Fruit fly (Drosophila melanogaster) whole organism, embryonic: ENCODE results near the gene CG5687.

Experiments
- Asciz ChIP-seq: fragments of 200-800 bp; sonication (Bioruptor generic); optimal IDR thresholded peaks from 2 replicates; lab custom pipeline; 2017; ENCODE audit warnings: missing biosample characterization, mild to moderate bottlenecking, missing genetic modification characterization, missing genetic modification reagents
- Awh ChIP-seq: fragments of 200-800 bp; sonication (Bioruptor generic); IDR thresholded peaks from 2 replicates; pipeline ENCODE4, ENCODE4 v1.3.6; 2022; ENCODE audit warnings: missing biosample characterization, missing genetic modification characterization
- CG1024 ChIP-seq: fragments of 200-800 bp; sonication (Bioruptor generic); IDR thresholded peaks from 2 replicates; pipeline ENCODE4 v1.3.6; 2022; ENCODE audit warnings: missing biosample characterization, missing genetic modification characterization
- CG12236 ChIP-seq: fragments of 200-800 bp; sonication (Bioruptor generic); optimal IDR thresholded peaks from 2 replicates; lab custom pipeline; 2016; ENCODE audit warnings: missing biosample characterization, missing genetic modification characterization
- CG12769 ChIP-seq: fragments of 200-800 bp; sonication (Bioruptor generic); optimal IDR thresholded peaks from 2 replicates; lab custom pipeline; 2019; ENCODE audit warnings: missing biosample characterization, mild to moderate bottlenecking, missing genetic modification characterization, moderate library complexity
- CG13287 ChIP-seq: fragments of 200-800 bp; sonication (Bioruptor generic); IDR thresholded peaks from 2 replicates; pipeline ENCODE4 v1.3.6; 2022; ENCODE audit warnings: missing biosample characterization, missing genetic modification characterization; ENCODE audit not compliant: partially characterized antibody
- CG13894 ChIP-seq: fragments of 200-800 bp; sonication (Bioruptor generic); optimal IDR thresholded peaks from 3 replicates; lab custom pipeline; 2018; ENCODE audit warnings: missing biosample characterization, mild to moderate bottlenecking, missing genetic modification characterization, moderate library complexity
- CG1603 ChIP-seq: fragments of 200-800 bp; sonication (Bioruptor generic); optimal IDR thresholded peaks from 2 replicates; lab custom pipeline; 2019; ENCODE audit warnings: missing biosample characterization, mild to moderate bottlenecking, missing genetic modification characterization, moderate library complexity
- CG1832 ChIP-seq: fragments of 200-800 bp; sonication (Bioruptor generic); optimal IDR thresholded peaks from 2 replicates; lab custom pipeline; 2017; ENCODE audit warnings: missing biosample characterization, mild to moderate bottlenecking, missing genetic modification characterization, inconsistent platforms
- CG2199 ChIP-seq: fragments of 200-800 bp; sonication (Bioruptor generic); IDR thresholded peaks from 3 replicates; pipeline ENCODE4 v1.3.6; 2022; ENCODE audit warnings: missing biosample characterization, missing genetic modification characterization
- CG2202 ChIP-seq: fragments of 200-800 bp; sonication (Bioruptor generic); optimal IDR thresholded peaks from 2 replicates; lab custom pipeline; 2018; ENCODE audit warnings: missing biosample characterization, mild to moderate bottlenecking, missing genetic modification characterization
- CG31365 ChIP-seq: fragments of 200-800 bp; sonication (Bioruptor generic); optimal IDR thresholded peaks from 2 replicates; lab custom pipeline; 2018; ENCODE audit warnings: missing biosample characterization, mild to moderate bottlenecking, missing genetic modification characterization
- CG33557 ChIP-seq: fragments of 200-800 bp; sonication (Bioruptor generic); optimal IDR thresholded peaks from 2 replicates; lab custom pipeline; 2019; ENCODE audit warnings: missing biosample characterization, mild to moderate bottlenecking, missing genetic modification characterization, moderate library complexity
- CG34224 ChIP-seq: fragments of 200-800 bp; sonication (Bioruptor generic); IDR thresholded peaks from 3 replicates; pipeline ENCODE4 v1.3.6; 2022; ENCODE audit warnings: missing biosample characterization, missing genetic modification characterization; ENCODE audit not compliant: partially characterized antibody
- CG42726 ChIP-seq: fragments of 200-800 bp; sonication (Bioruptor generic); IDR thresholded peaks from 2 replicates; pipeline ENCODE4 v1.3.6; 2022; ENCODE audit warnings: missing biosample characterization, missing genetic modification characterization; ENCODE audit not compliant: partially characterized antibody
- CG4282 ChIP-seq: fragments of 200-800 bp; sonication (Bioruptor generic); optimal IDR thresholded peaks from 2 replicates; lab custom pipeline; 2016; ENCODE audit warnings: missing biosample characterization, missing genetic modification characterization
- CG4424 ChIP-seq: fragments of 200-800 bp; sonication (Bioruptor generic); optimal IDR thresholded peaks from 3 replicates; lab custom pipeline; 2016; ENCODE audit warnings: missing biosample characterization, missing genetic modification characterization
- CG6791 ChIP-seq: fragments of 200-800 bp; sonication (Bioruptor generic); IDR thresholded peaks from 3 replicates; pipeline ENCODE4 v1.3.6; 2022; ENCODE audit warnings: missing biosample characterization, missing genetic modification characterization; ENCODE audit not compliant: partially characterized antibody
- CG8290 ChIP-seq, 3 experiments: fragments of 200-800 bp; sonication (Bioruptor generic); optimal IDR thresholded peaks; 2 replicates each; lab custom pipeline; 2016 to 2019; ENCODE audit warnings: missing biosample characterization in 3 of 3, missing genetic modification characterization in 3 of 3, mild to moderate bottlenecking in 2 of 3, moderate library complexity in 1 of 3
- CHES-1-like ChIP-seq: fragments of 200-800 bp; sonication (Bioruptor generic); optimal IDR thresholded peaks from 2 replicates; lab custom pipeline; 2016; ENCODE audit warnings: missing biosample characterization, missing genetic modification characterization
- Deaf1 ChIP-seq: fragments of 200-800 bp; optimal IDR thresholded peaks from 3 replicates; lab custom pipeline; 2019; ENCODE audit warnings: missing biosample characterization, mild to moderate bottlenecking, missing genetic modification characterization, moderate library complexity
- E2f2 ChIP-seq: fragments of 200-800 bp; sonication (Bioruptor generic); IDR thresholded peaks from 2 replicates; pipeline ENCODE4 v1.3.6; 2022; ENCODE audit warnings: missing biosample characterization, missing genetic modification characterization
- Ets97D ChIP-seq: fragments of 200-800 bp; sonication (Bioruptor generic); optimal IDR thresholded peaks from 3 replicates; lab custom pipeline; 2016; ENCODE audit warnings: missing biosample characterization, missing genetic modification characterization
- HLH3B ChIP-seq: fragments of 200-800 bp; sonication (Bioruptor generic); IDR thresholded peaks from 2 replicates; pipeline ENCODE4 v1.3.6; 2022; ENCODE audit warnings: missing biosample characterization, missing genetic modification characterization
- HLH4C ChIP-seq: fragments of 200-800 bp; sonication (Bioruptor generic); IDR thresholded peaks from 3 replicates; pipeline ENCODE4 v1.3.6; 2022; ENCODE audit warnings: missing biosample characterization, missing genetic modification characterization; ENCODE audit not compliant: partially characterized antibody
- HLHmδ ChIP-seq: fragments of 200-800 bp; sonication (Bioruptor generic); optimal IDR thresholded peaks from 2 replicates; lab custom pipeline; 2018; ENCODE audit warnings: missing biosample characterization, mild to moderate bottlenecking, missing genetic modification characterization, moderate library complexity
- Kr ChIP-seq: fragments of 200-800 bp; sonication (Bioruptor generic); optimal IDR thresholded peaks from 2 replicates; lab custom pipeline; 2017; ENCODE audit warnings: missing biosample characterization, mild to moderate bottlenecking, missing genetic modification characterization
- MTF-1 ChIP-seq: fragments of 200-800 bp; sonication (Bioruptor generic); optimal IDR thresholded peaks from 2 replicates; lab custom pipeline; 2018; ENCODE audit warnings: missing biosample characterization, mild to moderate bottlenecking, missing genetic modification characterization, borderline replicate concordance
- Med ChIP-seq: fragments of 200-800 bp; sonication (Bioruptor generic); peaks from one replicate; lab custom pipeline; 2016; ENCODE audit warnings: missing biosample characterization, missing genetic modification characterization, mild to moderate bottlenecking, inconsistent platforms, moderate library complexity
- Trl ChIP-seq, 3 experiments: fragments of >200 bp in 2 of 3; fragments of 200-800 bp in 1 of 3; sonication (Bioruptor generic) in 1 of 3; optimal IDR thresholded peaks; 2 replicates in 1 of 3; 3 replicates in 2 of 3; lab custom pipeline; 2016 to 2017; ENCODE audit warnings: missing biosample characterization in 1 of 3, missing genetic modification characterization in 1 of 3
- abd-A ChIP-seq: fragments of 200-800 bp; sonication (Bioruptor generic); optimal IDR thresholded peaks from 3 replicates; lab custom pipeline; 2019; ENCODE audit warnings: missing biosample characterization, mild to moderate bottlenecking, missing genetic modification characterization, moderate library complexity
- bbx ChIP-seq: fragments of 200-800 bp; sonication (Bioruptor generic); IDR thresholded peaks from 2 replicates; pipeline ENCODE4 v1.3.6; 2022; ENCODE audit warnings: missing biosample characterization, missing genetic modification characterization; ENCODE audit not compliant: partially characterized antibody
- cg ChIP-seq: fragments of 200-800 bp; sonication (Bioruptor generic); optimal IDR thresholded peaks from 3 replicates; lab custom pipeline; 2019; ENCODE audit warnings: missing biosample characterization, mild to moderate bottlenecking, missing genetic modification characterization, moderate library complexity
- chinmo ChIP-seq: fragments of 200-800 bp; sonication (Bioruptor generic); IDR thresholded peaks from 4 replicates; pipeline ENCODE4 v1.3.6; 2022; ENCODE audit warnings: missing biosample characterization, missing genetic modification characterization; ENCODE audit not compliant: partially characterized antibody
- ci ChIP-seq: fragments of 200-800 bp; sonication (Bioruptor generic); IDR thresholded peaks from 3 replicates; pipeline ENCODE4 v1.3.6; 2022; ENCODE audit warnings: missing biosample characterization, missing genetic modification characterization
- croc ChIP-seq: fragments of 200-800 bp; sonication (Bioruptor generic); conservative IDR thresholded peaks from 3 replicates; pipeline ENCODE4 v1.3.6; 2022; ENCODE audit warnings: missing biosample characterization, missing genetic modification characterization
- dimm ChIP-seq: fragments of 200-800 bp; sonication (Bioruptor generic); IDR thresholded peaks from 2 replicates; pipeline ENCODE4 v1.3.6; 2022; ENCODE audit warnings: missing biosample characterization, missing genetic modification characterization
- fd64A ChIP-seq: fragments of 200-800 bp; sonication (Bioruptor generic); optimal IDR thresholded peaks from 3 replicates; lab custom pipeline; 2018; ENCODE audit warnings: missing biosample characterization, mild to moderate bottlenecking, missing genetic modification characterization
- gcm ChIP-seq: fragments of 200-800 bp; sonication (Bioruptor generic); optimal IDR thresholded peaks from 2 replicates; lab custom pipeline; 2019; ENCODE audit warnings: missing biosample characterization, mild to moderate bottlenecking, missing genetic modification characterization, moderate library complexity
- lmd ChIP-seq: fragments of 200-800 bp; sonication (Bioruptor generic); IDR thresholded peaks from 2 replicates; pipeline ENCODE4 v1.3.6; 2022; ENCODE audit warnings: missing biosample characterization, missing genetic modification characterization
- ranshi ChIP-seq: fragments of 200-800 bp; sonication (Bioruptor generic); IDR thresholded peaks from 2 replicates; pipeline ENCODE4 v1.3.6; 2022; ENCODE audit warnings: missing biosample characterization, missing genetic modification characterization
- rib ChIP-seq: fragments of 200-800 bp; sonication (Bioruptor generic); IDR thresholded peaks from 2 replicates; pipeline ENCODE4 v1.3.6; 2022; ENCODE audit warnings: missing biosample characterization, missing genetic modification characterization
- sd ChIP-seq: fragments of 200-800 bp; sonication (Bioruptor generic); optimal IDR thresholded peaks from 3 replicates; lab custom pipeline; 2018; ENCODE audit warnings: missing biosample characterization, mild to moderate bottlenecking, missing genetic modification characterization, moderate library complexity
- sens ChIP-seq: fragments of 200-800 bp; sonication (Bioruptor generic); peaks from one replicate; lab custom pipeline; 2016; ENCODE audit warnings: missing biosample characterization, missing genetic modification characterization
- sug ChIP-seq: fragments of 200-800 bp; optimal IDR thresholded peaks from 2 replicates; lab custom pipeline; 2019; ENCODE audit warnings: missing biosample characterization, mild to moderate bottlenecking, missing genetic modification characterization, moderate library complexity
- tap ChIP-seq: fragments of 200-800 bp; optimal IDR thresholded peaks from 3 replicates; lab custom pipeline; 2019; ENCODE audit warnings: missing biosample characterization, mild to moderate bottlenecking, missing genetic modification characterization, moderate library complexity
- vvl ChIP-seq: fragments of 200-800 bp; sonication (Bioruptor generic); IDR thresholded peaks from 2 replicates; pipeline ENCODE4 v1.3.6; 2022; ENCODE audit warnings: missing biosample characterization, missing genetic modification characterization
- wor ChIP-seq: fragments of 200-800 bp; sonication (Bioruptor generic); IDR thresholded peaks from 2 replicates; pipeline ENCODE4 v1.3.6; 2022; ENCODE audit warnings: missing biosample characterization, missing genetic modification characterization
- yki ChIP-seq: fragments of >200 bp; optimal IDR thresholded peaks from 3 replicates; lab custom pipeline; 2018

Gene CG5687

DNA sequence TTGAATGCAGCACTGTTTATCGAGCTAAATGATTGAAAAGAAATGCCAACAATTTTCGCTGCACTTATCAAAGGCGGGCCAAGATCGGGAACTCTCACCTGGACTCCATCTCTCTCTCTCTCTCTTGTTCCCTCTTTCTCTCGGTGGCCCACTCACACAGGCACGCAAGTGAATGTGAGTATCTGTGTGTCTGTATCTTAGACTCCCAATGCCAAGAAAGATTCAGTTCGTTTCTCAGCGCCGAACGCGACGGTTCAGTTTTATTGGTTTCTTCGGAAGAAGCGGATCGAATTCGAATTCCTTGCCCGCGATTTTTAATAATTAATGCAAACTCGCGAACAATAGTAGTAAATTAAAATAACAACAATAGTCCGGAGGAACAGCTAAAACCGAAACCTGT, 53.5 kb downstream of the CG5687 start, which contains the start of gene Tmhs (continued):
- TF ChIP-seq CG13894 (peak; percentile 10), sd (tag; lab: Kevin White, UChicago) (peak; percentile 27), vvl (GFP tag; lab: Robert Waterston, UW) (peak; percentile 72), HLHmδ (GFP tag; lab: Kevin White, UChicago) (peak; percentile 71), CG6791 (peak; percentile 10; the same call in 1 of the 3 replicates), CG2202 (tag; lab: Kevin White, UChicago) (no peak), CG34224 (peak; percentile 33; the same call in 2 of the 3 replicates), CG1832 (peak; percentile 8), CG42726 (GFP tag; lab: Robert Waterston, UW) (peak; percentile 14; the same call in 1 of the 2 replicates), yki (lab: Kevin White, UChicago) (peak; percentile 43), CHES-1-like (no peak), sug (tag; lab: Kevin White, UChicago) (no peak), E2f2 (GFP tag; lab: Robert Waterston, UW) (no peak), Ets97D (no peak), CG31365 (tag; lab: Kevin White, UChicago) (peak; percentile 35), Awh (0 out of 2 replicates have a peak, but pooled peaks have one; percentile 36), Trl (optimal IDR thresholded peaks at IDR 0.05; lab: Kevin White, UChicago) (peak; percentile 59 to 91), Trl (GFP tag; optimal IDR thresholded peaks at IDR 0.05; lab: Kevin White, UChicago) (no peak), wor (no peak), dimm (GFP tag; lab: Robert Waterston, UW) (no peak), Asciz (GFP tag; lab: Kevin White, UChicago) (no peak), ranshi (0 out of 2 replicates have a peak, but pooled peaks have one; percentile 18), cg (GFP tag; lab: Kevin White, UChicago) (peak; percentile 88), tap (tag; lab: Kevin White, UChicago) (no peak), Deaf1 (tag; lab: Kevin White, UChicago) (peak; percentile 68), rib (GFP tag; lab: Robert Waterston, UW) (peak; percentile 65; the same call in 1 of the 2 replicates), CG13287 (GFP tag; lab: Robert Waterston, UW) (peak; percentile 12; the same call in 1 of the 2 replicates), CG12769 (tag; lab: Kevin White, UChicago) (peak; percentile 90), HLH4C (GFP tag; lab: Robert Waterston, UW) (no peak), CG1603 (tag; lab: Kevin White, UChicago) (peak; percentile 9), Med (GFP tag; lab: Kevin White, UChicago) (peak; percentile 43), ci (GFP tag; lab: Robert Waterston, UW) (peak; percentile 65; the same call in 2 of the 3 replicates), CG12236 (no peak), CG8290 (GFP tag; optimal IDR thresholded peaks at IDR 0.05; lab: Kevin White, UChicago) (no peak), CG8290 (tag; optimal IDR thresholded peaks at IDR 0.05; lab: Kevin White, UChicago) (peak in 1 of 2 experiments; percentile 20), CG4282 (no peak), CG1024 (GFP tag; lab: Robert Waterston, UW) (no peak), abd-A (tag; lab: Kevin White, UChicago) (peak; percentile 39), gcm (no peak), HLH3B (GFP tag; lab: Robert Waterston, UW) (peak; percentile 37; the same call in 1 of the 2 replicates), MTF-1 (peak; percentile 19), croc (no peak), CG33557 (GFP tag; lab: Kevin White, UChicago) (no peak), fd64A (no peak), sens (GFP tag; lab: Kevin White, UChicago) (peak; percentile 56), CG2199 (peak; percentile 61; the same call in 1 of the 3 replicates), Kr (no peak), lmd (GFP tag; lab: Robert Waterston, UW) (no peak), chinmo (peak; percentile 68; the same call in 1 of the 4 replicates), CG4424 (GFP tag; lab: Kevin White, UChicago) (no peak), bbx (GFP tag; lab: Robert Waterston, UW) (peak; percentile 52)
